Fruit fly (Drosophila melanogaster) whole organism, embryonic: ENCODE measurements around the gene CG13012.

Experiments used
- Abd-B ChIP-seq: fragments of 200-800 bp; sonication (Bioruptor generic); optimal IDR thresholded peaks from 2 replicates; lab custom pipeline; 2018; ENCODE audit warnings: missing biosample characterization, mild to moderate bottlenecking, missing genetic modification characterization, moderate library complexity
- Adf1 ChIP-seq: fragments of 200-800 bp; sonication (Bioruptor generic); IDR thresholded peaks from 2 replicates; pipeline ENCODE4 v1.3.6; 2022; ENCODE audit warnings: missing biosample characterization, missing genetic modification characterization
- CG10267 ChIP-seq: fragments of 200-800 bp; sonication (Bioruptor generic); optimal IDR thresholded peaks from 2 replicates; lab custom pipeline; 2018; ENCODE audit warnings: missing biosample characterization, mild to moderate bottlenecking, missing genetic modification characterization, moderate library complexity
- CG11456 ChIP-seq: fragments of 200-800 bp; sonication (Bioruptor generic); IDR thresholded peaks from 3 replicates; pipeline ENCODE4 v1.3.6; 2022; ENCODE audit warnings: missing biosample characterization, missing genetic modification characterization
- CG12299 ChIP-seq: fragments of 200-800 bp; sonication (Bioruptor generic); optimal IDR thresholded peaks from 2 replicates; lab custom pipeline; 2018; ENCODE audit warnings: missing biosample characterization, mild to moderate bottlenecking, missing genetic modification characterization
- CG1233 ChIP-seq: fragments of 200-800 bp; sonication (Bioruptor generic); optimal IDR thresholded peaks from 4 replicates; lab custom pipeline; 2018; ENCODE audit warnings: missing biosample characterization, mild to moderate bottlenecking, missing genetic modification characterization
- CG12744 ChIP-seq: fragments of 200-800 bp; sonication (Bioruptor generic); optimal IDR thresholded peaks from 2 replicates; lab custom pipeline; 2016; ENCODE audit warnings: missing biosample characterization, missing genetic modification characterization
- CG13424 ChIP-seq: fragments of 200-800 bp; sonication (Bioruptor generic); optimal IDR thresholded peaks from 2 replicates; lab custom pipeline; 2019; ENCODE audit warnings: missing biosample characterization, mild to moderate bottlenecking, missing genetic modification characterization, moderate library complexity
- CG14667 ChIP-seq: fragments of 200-800 bp; sonication (Bioruptor generic); IDR thresholded peaks from 2 replicates; pipeline ENCODE4 v1.3.6; 2022; ENCODE audit warnings: missing biosample characterization, missing genetic modification characterization
- CG14965 ChIP-seq: fragments of 200-800 bp; sonication (Bioruptor generic); optimal IDR thresholded peaks from 2 replicates; lab custom pipeline; 2016; ENCODE audit warnings: missing biosample characterization, missing genetic modification characterization, borderline replicate concordance
- CG15601 ChIP-seq: fragments of 200-800 bp; sonication (Bioruptor generic); optimal IDR thresholded peaks from 3 replicates; lab custom pipeline; 2019; ENCODE audit warnings: missing biosample characterization, mild to moderate bottlenecking, missing genetic modification characterization, moderate library complexity
- CG17186 ChIP-seq: fragments of 200-800 bp; sonication (Bioruptor generic); optimal IDR thresholded peaks from 3 replicates; lab custom pipeline; 2017; ENCODE audit warnings: missing biosample characterization, missing genetic modification reagents, missing genetic modification characterization
- CG17361 ChIP-seq: fragments of 200-800 bp; sonication (Bioruptor generic); IDR thresholded peaks from 3 replicates; pipeline ENCODE4 v1.3.6; 2022; ENCODE audit warnings: missing biosample characterization, missing genetic modification characterization
- CG17829 ChIP-seq: fragments of 200-800 bp; optimal IDR thresholded peaks from 2 replicates; lab custom pipeline; 2019; ENCODE audit warnings: missing biosample characterization, mild to moderate bottlenecking, missing genetic modification characterization, moderate library complexity
- CG2678 ChIP-seq: fragments of 200-800 bp; sonication (Bioruptor generic); optimal IDR thresholded peaks from 3 replicates; lab custom pipeline; 2019; ENCODE audit warnings: missing biosample characterization, mild to moderate bottlenecking, missing genetic modification characterization, moderate library complexity
- CG3838 ChIP-seq: fragments of 200-800 bp; sonication (Bioruptor generic); optimal IDR thresholded peaks from 3 replicates; lab custom pipeline; 2016; ENCODE audit warnings: missing biosample characterization, missing genetic modification characterization
- CG42726 ChIP-seq: fragments of 200-800 bp; sonication (Bioruptor generic); IDR thresholded peaks from 2 replicates; pipeline ENCODE4 v1.3.6; 2022; ENCODE audit warnings: missing biosample characterization, missing genetic modification characterization; ENCODE audit not compliant: partially characterized antibody
- CG4282 ChIP-seq: fragments of 200-800 bp; sonication (Bioruptor generic); optimal IDR thresholded peaks from 2 replicates; lab custom pipeline; 2016; ENCODE audit warnings: missing biosample characterization, missing genetic modification characterization
- CG4424 ChIP-seq: fragments of 200-800 bp; sonication (Bioruptor generic); optimal IDR thresholded peaks from 3 replicates; lab custom pipeline; 2016; ENCODE audit warnings: missing biosample characterization, missing genetic modification characterization
- CG5245 ChIP-seq: fragments of 200-800 bp; sonication (Bioruptor generic); optimal IDR thresholded peaks from 3 replicates; lab custom pipeline; 2016; ENCODE audit warnings: missing biosample characterization, missing genetic modification characterization
- CG6813 ChIP-seq: fragments of 200-800 bp; sonication (Bioruptor generic); optimal IDR thresholded peaks from 2 replicates; lab custom pipeline; 2017; ENCODE audit warnings: missing biosample characterization, missing genetic modification characterization, mild to moderate bottlenecking, moderate library complexity, missing genetic modification reagents
- CG8388 ChIP-seq: fragments of 200-800 bp; sonication (Bioruptor generic); optimal IDR thresholded peaks from 2 replicates; lab custom pipeline; 2019; ENCODE audit warnings: missing biosample characterization, mild to moderate bottlenecking, missing genetic modification characterization, moderate library complexity
- CG8478 ChIP-seq: fragments of >200 bp; optimal IDR thresholded peaks from 2 replicates; lab custom pipeline; 2018
- CG8924 ChIP-seq: fragments of 200-800 bp; optimal IDR thresholded peaks from 3 replicates; lab custom pipeline; 2019; ENCODE audit warnings: missing biosample characterization, mild to moderate bottlenecking, missing genetic modification characterization, moderate library complexity
- CG8944 ChIP-seq: fragments of 200-800 bp; sonication (Bioruptor generic); optimal IDR thresholded peaks from 3 replicates; lab custom pipeline; 2016; ENCODE audit warnings: missing biosample characterization, missing genetic modification characterization
- CG9876 ChIP-seq: fragments of 200-800 bp; sonication (Bioruptor generic); optimal IDR thresholded peaks from 2 replicates; lab custom pipeline; 2016; ENCODE audit warnings: missing biosample characterization, missing genetic modification characterization
- Dip2 ChIP-seq: fragments of 200-800 bp; sonication (Bioruptor generic); IDR thresholded peaks from 2 replicates; pipeline ENCODE4 v1.3.6; 2022; ENCODE audit warnings: missing biosample characterization, missing genetic modification characterization
- E2f2 ChIP-seq: fragments of 200-800 bp; sonication (Bioruptor generic); IDR thresholded peaks from 2 replicates; pipeline ENCODE4 v1.3.6; 2022; ENCODE audit warnings: missing biosample characterization, missing genetic modification characterization
- Gug ChIP-seq: fragments of 200-800 bp; sonication (Bioruptor generic); IDR thresholded peaks from 4 replicates; pipeline ENCODE4 v1.3.6; 2022; ENCODE audit warnings: missing biosample characterization, missing genetic modification characterization
- MTF-1 ChIP-seq: fragments of 200-800 bp; sonication (Bioruptor generic); optimal IDR thresholded peaks from 2 replicates; lab custom pipeline; 2018; ENCODE audit warnings: missing biosample characterization, mild to moderate bottlenecking, missing genetic modification characterization, borderline replicate concordance
- Oli ChIP-seq: fragments of 200-800 bp; sonication (Bioruptor generic); optimal IDR thresholded peaks from 2 replicates; lab custom pipeline; 2018; ENCODE audit warnings: missing biosample characterization, mild to moderate bottlenecking, missing genetic modification characterization, moderate library complexity
- Ptx1 ChIP-seq: fragments of 200-800 bp; sonication (Bioruptor generic); IDR thresholded peaks from 2 replicates; pipeline ENCODE4 v1.3.6; 2022; ENCODE audit warnings: missing biosample characterization, missing genetic modification characterization
- Rfx ChIP-seq: fragments of 200-800 bp; sonication (Bioruptor generic); IDR thresholded peaks from 2 replicates; pipeline ENCODE4 v1.3.6; 2022; ENCODE audit warnings: missing biosample characterization, missing genetic modification characterization
- Side ChIP-seq: fragments of 200-800 bp; sonication (Bioruptor generic); optimal IDR thresholded peaks from 2 replicates; lab custom pipeline; 2016; ENCODE audit warnings: missing biosample characterization, missing genetic modification characterization
- Spps ChIP-seq: fragments of 200-800 bp; sonication (Bioruptor generic); optimal IDR thresholded peaks from 2 replicates; lab custom pipeline; 2018; ENCODE audit warnings: missing biosample characterization, mild to moderate bottlenecking, missing genetic modification characterization
- Ssrp ChIP-seq: fragments of 200-800 bp; sonication (Bioruptor generic); optimal IDR thresholded peaks from 2 replicates; lab custom pipeline; 2018; ENCODE audit warnings: missing biosample characterization, mild to moderate bottlenecking, missing genetic modification characterization, moderate library complexity
- Tbp ChIP-seq: fragments of >200 bp; optimal IDR thresholded peaks from 2 replicates; lab custom pipeline; 2018; ENCODE audit warnings: missing biosample characterization, missing genetic modification characterization
- amos ChIP-seq: fragments of 200-800 bp; sonication (Bioruptor generic); IDR thresholded peaks from 2 replicates; pipeline ENCODE4 v1.3.6; 2022; ENCODE audit warnings: missing biosample characterization, missing genetic modification characterization; ENCODE audit not compliant: partially characterized antibody
- dmrt99B ChIP-seq: fragments of 200-800 bp; sonication (Bioruptor generic); optimal IDR thresholded peaks from 2 replicates; lab custom pipeline; 2018; ENCODE audit warnings: missing biosample characterization, mild to moderate bottlenecking, missing genetic modification characterization, moderate library complexity
- fd96Cb ChIP-seq: fragments of 200-800 bp; sonication (Bioruptor generic); optimal IDR thresholded peaks from 2 replicates; lab custom pipeline; 2018; ENCODE audit warnings: missing biosample characterization, mild to moderate bottlenecking, missing genetic modification characterization, moderate library complexity
- ftz-f1 ChIP-seq: fragments of 200-800 bp; sonication (Bioruptor generic); optimal IDR thresholded peaks from 2 replicates; lab custom pipeline; 2016; ENCODE audit warnings: missing biosample characterization, missing genetic modification characterization
- gcm ChIP-seq: fragments of 200-800 bp; sonication (Bioruptor generic); optimal IDR thresholded peaks from 2 replicates; lab custom pipeline; 2019; ENCODE audit warnings: missing biosample characterization, mild to moderate bottlenecking, missing genetic modification characterization, moderate library complexity
- grau ChIP-seq: fragments of 200-800 bp; optimal IDR thresholded peaks from 3 replicates; lab custom pipeline; 2019; ENCODE audit warnings: missing biosample characterization, mild to moderate bottlenecking, missing genetic modification characterization, moderate library complexity
- kay ChIP-seq: fragments of 200-800 bp; sonication (Bioruptor generic); optimal IDR thresholded peaks from 2 replicates; lab custom pipeline; 2016; ENCODE audit warnings: missing biosample characterization, missing genetic modification characterization
- pan ChIP-seq, 4 experiments: fragments of >200 bp in 3 of 4; fragments of 200-800 bp in 1 of 4; sonication (Bioruptor generic) in 1 of 4; optimal IDR thresholded peaks in 3 of 4; IDR thresholded peaks in 1 of 4; 2 replicates each; pipeline versions ENCODE4 v1.3.6 to Lab custom; 2017 to 2022; ENCODE audit warnings: missing biosample characterization in 2 of 4, missing genetic modification characterization in 2 of 4, mixed read lengths in 1 of 4
- sob ChIP-seq: fragments of 200-800 bp; sonication (Bioruptor generic); IDR thresholded peaks from 2 replicates; pipeline ENCODE4 v1.3.6; 2022; ENCODE audit warnings: missing biosample characterization, missing genetic modification characterization
- tap ChIP-seq: fragments of 200-800 bp; optimal IDR thresholded peaks from 3 replicates; lab custom pipeline; 2019; ENCODE audit warnings: missing biosample characterization, mild to moderate bottlenecking, missing genetic modification characterization, moderate library complexity
- yki ChIP-seq: fragments of >200 bp; optimal IDR thresholded peaks from 3 replicates; lab custom pipeline; 2018

CG13012 gene

DNA sequence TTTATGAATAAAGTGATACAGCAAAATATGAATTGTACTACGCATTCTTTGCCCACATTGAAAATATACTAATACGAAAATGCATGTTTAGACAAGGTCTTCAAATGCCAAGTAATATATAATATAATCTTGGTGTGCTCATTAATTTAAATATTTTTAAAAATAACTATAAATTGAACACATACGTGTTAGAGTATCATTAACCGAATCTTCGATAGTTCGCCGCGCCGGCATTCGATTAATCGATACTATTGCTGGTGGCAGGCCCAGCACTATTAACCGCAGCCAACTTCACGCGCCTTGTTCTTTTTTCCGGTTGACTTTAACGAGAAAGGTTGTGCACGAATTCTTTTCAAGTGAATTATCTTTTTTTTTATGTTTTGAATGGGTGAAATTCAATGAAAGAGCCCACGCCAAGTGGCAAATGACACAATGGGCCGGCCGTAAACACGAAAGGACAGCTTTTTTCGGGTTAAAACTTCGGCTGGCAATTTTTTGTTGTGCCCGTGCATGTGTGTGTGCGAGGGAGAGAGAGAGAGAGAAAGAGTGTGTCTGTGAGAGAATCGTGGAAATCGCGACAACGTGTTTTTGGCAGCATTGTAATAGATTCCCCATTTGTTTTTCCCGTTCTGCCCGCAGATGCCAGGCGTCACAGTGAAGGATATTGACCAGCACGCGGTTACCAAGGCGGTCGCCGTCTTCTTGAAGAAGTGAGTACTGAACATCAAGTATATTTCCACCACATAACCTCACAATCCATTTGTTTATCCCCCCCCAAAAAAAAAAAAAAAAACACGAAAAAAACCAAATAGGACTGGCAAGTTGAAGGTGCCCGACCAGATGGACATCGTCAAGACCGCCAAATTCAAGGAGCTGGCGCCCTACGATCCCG lies 38.7 kb downstream of the CG13012 start, which contains the start of gene RpS19a (continued):
- no peak for TF ChIP-seq CG8944
- no peak for TF ChIP-seq Tbp
- no peak for TF ChIP-seq yki (lab: Kevin White, UChicago)
- peak; percentile 58 for TF ChIP-seq CG9876
- TF ChIP-seq kay (GFP tag; lab: Kevin White, UChicago), result no peak
- peak; percentile 53 for TF ChIP-seq CG13424 (tag; lab: Kevin White, UChicago)
- TF ChIP-seq CG4424, result peak; percentile 76
- peak; percentile 58 for TF ChIP-seq E2f2 (GFP tag; lab: Robert Waterston, UW)
- peak; percentile 67 for TF ChIP-seq CG15601 (tag; lab: Kevin White, UChicago)
- TF ChIP-seq ftz-f1 (GFP tag; lab: Kevin White, UChicago), result no peak
- no peak; the same call in 1 of the 2 replicates for TF ChIP-seq CG14667
- TF ChIP-seq CG5245 (GFP tag; lab: Kevin White, UChicago), result peak; percentile 27
- peak; percentile 95 for TF ChIP-seq MTF-1 (GFP tag; lab: Kevin White, UChicago)
- peak; percentile 38; the same call in 2 of the 4 replicates for TF ChIP-seq Gug (GFP tag; lab: Robert Waterston, UW)
- no peak for TF ChIP-seq pan (optimal IDR thresholded peaks at IDR 0.05; lab: Kevin White, UChicago)
- TF ChIP-seq pan (GFP tag; optimal IDR thresholded peaks at IDR 0.05 in 1 of 2, IDR thresholded peaks at IDR 0.05 in 1 of 2), result peak in 1 of 2 experiments; percentile 72
- TF ChIP-seq Adf1, result no peak
- TF ChIP-seq CG8388 (GFP tag; lab: Kevin White, UChicago), result peak; percentile 49
- TF ChIP-seq CG11456 (GFP tag; lab: Robert Waterston, UW), result peak; percentile 92
- peak; percentile 62 for TF ChIP-seq Oli
- TF ChIP-seq CG42726 (GFP tag; lab: Robert Waterston, UW), result no peak
- peak; percentile 68 for TF ChIP-seq dmrt99B (tag; lab: Kevin White, UChicago)
- peak; percentile 84 for TF ChIP-seq CG17361 (GFP tag; lab: Robert Waterston, UW)
- no peak for TF ChIP-seq CG3838 (GFP tag; lab: Kevin White, UChicago)
- TF ChIP-seq CG14965 (GFP tag; lab: Kevin White, UChicago), result no peak
- TF ChIP-seq fd96Cb (tag; lab: Kevin White, UChicago), result peak; percentile 44
- TF ChIP-seq CG12744, result no peak
- TF ChIP-seq CG8924 (tag; lab: Kevin White, UChicago), result peak; percentile 51
- peak; percentile 8 for TF ChIP-seq Spps
- TF ChIP-seq CG6813 (GFP tag; lab: Kevin White, UChicago), result peak; percentile 88
- TF ChIP-seq Side, result peak; percentile 65
- peak; percentile 57 for TF ChIP-seq grau (tag; lab: Kevin White, UChicago)
- peak; percentile 70 for TF ChIP-seq CG2678 (tag; lab: Kevin White, UChicago)
- peak; percentile 3; the same call in 1 of the 2 replicates for TF ChIP-seq amos (GFP tag; lab: Robert Waterston, UW)
- TF ChIP-seq Abd-B, result peak; percentile 16
- TF ChIP-seq CG10267, result peak; percentile 61
- peak; percentile 63 for TF ChIP-seq CG12299 (tag; lab: Kevin White, UChicago)
- peak; percentile 93 for TF ChIP-seq CG1233
- peak; percentile 73 for TF ChIP-seq sob (GFP tag; lab: Robert Waterston, UW)
- TF ChIP-seq CG4282, result no peak
- TF ChIP-seq Rfx (GFP tag; lab: Robert Waterston, UW), result peak; percentile 87
- no peak for TF ChIP-seq CG8478 (lab: Kevin White, UChicago)
- peak; percentile 21 for TF ChIP-seq Ssrp (tag; lab: Kevin White, UChicago)
- TF ChIP-seq CG17186 (GFP tag; lab: Kevin White, UChicago), result peak; percentile 72
- no peak for TF ChIP-seq Dip2 (GFP tag; lab: Robert Waterston, UW)
- peak; percentile 50 for TF ChIP-seq tap
- peak; percentile 67 for TF ChIP-seq gcm (GFP tag; lab: Kevin White, UChicago)
- TF ChIP-seq CG17829, result peak; percentile 45
- TF ChIP-seq Ptx1 (GFP tag; lab: Robert Waterston, UW), result peak; percentile 58
